Worm (Caenorhabditis elegans): ENCODE measurements around the gene fcho-1.
A peak's percentile ranks its signal among the peaks of the same experiment; 100 is the strongest.

The fcho-1 gene

DNA sequence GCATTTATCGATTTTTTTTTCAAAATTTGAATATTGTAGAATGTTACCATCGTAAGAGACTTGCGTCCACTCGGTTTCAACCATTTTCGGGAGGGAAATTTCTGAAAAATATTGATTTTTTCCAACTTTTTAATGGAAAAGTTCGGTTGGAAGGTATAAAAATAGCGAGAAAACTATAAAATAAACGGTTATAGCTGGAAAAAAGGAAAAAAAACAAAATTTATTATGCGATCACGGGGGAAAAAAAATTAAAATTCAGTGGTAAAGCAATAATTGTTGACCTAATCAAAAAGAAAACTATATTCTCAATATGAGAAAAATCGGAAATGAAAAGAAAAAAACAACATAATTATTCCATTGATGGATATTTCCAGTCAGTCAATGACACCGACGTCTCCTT is 4.3 kb upstream of the fcho-1 start, which contains the start of gene emc-2:
TSS of gene emc-2 (minus strand) at position 101 of the 400 bp plus-strand sequence.
- TF ChIP-seq efl-1 (optimal IDR thresholded peaks at IDR 0.05) (no peak), efl-1 (GFP tag; optimal IDR thresholded peaks at IDR 0.05 in 1 of 2) (peak in 1 of 2 experiments; percentile 57), grh-1 (GFP tag; IDR thresholded peaks at IDR 0.05) (no peak)

DNA sequence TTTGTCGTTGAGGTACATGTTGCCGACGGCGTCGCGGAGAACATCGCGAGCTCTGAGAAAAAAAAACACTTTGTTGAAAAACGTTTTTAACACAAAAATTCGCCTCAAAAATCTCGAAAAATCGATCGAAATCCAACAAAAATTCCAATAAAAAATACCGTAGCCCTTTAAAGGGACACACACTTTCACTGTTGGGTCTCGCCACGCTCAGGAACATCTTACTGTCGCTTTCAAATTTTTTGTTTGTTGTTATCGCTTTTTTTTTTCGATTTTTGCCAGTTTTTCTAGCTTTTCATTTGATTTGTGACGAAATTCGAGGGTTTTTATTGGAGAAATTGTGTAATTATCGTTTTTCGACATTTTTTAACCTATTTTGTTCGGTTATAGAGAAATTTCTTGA is 3.8 kb upstream of the fcho-1 start:
- no peak for TF ChIP-seq hlh-4 (tag; optimal IDR thresholded peaks at IDR 0.05)
- TF ChIP-seq dpl-1 (GFP tag; optimal IDR thresholded peaks at IDR 0.05): no peak
- TF ChIP-seq nhr-84 (tag; optimal IDR thresholded peaks at IDR 0.05): no peak
- no peak for TF ChIP-seq rnt-1 (tag; optimal IDR thresholded peaks at IDR 0.05)
- TF ChIP-seq elt-3 (tag; optimal IDR thresholded peaks at IDR 0.05): no peak
- no peak for TF ChIP-seq lin-14 (GFP tag; optimal IDR thresholded peaks at IDR 0.05)
- no peak for TF ChIP-seq unc-130 (tag; optimal IDR thresholded peaks at IDR 0.05)
- no peak for TF ChIP-seq ztf-11 (tag; optimal IDR thresholded peaks at IDR 0.05)
- TF ChIP-seq nhr-90 (tag; optimal IDR thresholded peaks at IDR 0.05; ENCODE audit: poor library complexity): no peak
- TF ChIP-seq pag-3 (tag; optimal IDR thresholded peaks at IDR 0.05; ENCODE audit: borderline replicate concordance, insufficient read depth): no peak
- TF ChIP-seq lsy-2 (tag; optimal IDR thresholded peaks at IDR 0.05): no peak
- no peak for TF ChIP-seq isw-1 (GFP tag; IDR thresholded peaks at IDR 0.05)
- TF ChIP-seq ceh-90 (tag; optimal IDR thresholded peaks at IDR 0.05): no peak
- no peak for TF ChIP-seq fkh-10 (GFP tag; optimal IDR thresholded peaks at IDR 0.05)
- TF ChIP-seq unc-30 (tag; optimal IDR thresholded peaks at IDR 0.05): no peak
- no peak for TF ChIP-seq ztf-4 (tag; optimal IDR thresholded peaks at IDR 0.05)
- TF ChIP-seq elt-2 (tag; optimal IDR thresholded peaks at IDR 0.05): no peak
- no peak for TF ChIP-seq ces-1 (GFP tag; optimal IDR thresholded peaks at IDR 0.05)

DNA sequence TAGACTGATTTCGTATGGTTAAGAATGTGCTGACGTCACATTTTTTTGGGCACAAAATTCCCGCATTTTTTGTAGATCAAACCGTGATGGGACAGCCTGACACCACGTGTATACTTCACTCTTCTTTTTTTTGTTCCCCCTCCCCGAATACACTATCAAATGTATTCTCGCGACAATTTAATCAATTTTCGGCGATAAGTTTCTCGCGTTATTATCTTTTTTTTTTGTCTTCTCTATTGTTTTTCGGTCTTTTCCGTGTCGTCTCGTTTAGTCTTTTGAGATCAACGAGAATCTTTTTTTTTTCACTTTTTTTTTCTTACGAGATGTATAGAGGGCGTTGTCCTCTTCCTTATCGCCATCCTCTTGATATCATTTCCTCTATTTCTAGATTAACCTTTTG is 4.9 kb downstream of the fcho-1 start:
- TF ChIP-seq snpc-4 (tag; optimal IDR thresholded peaks at IDR 0.05) (no peak), snu-23 (GFP tag; optimal IDR thresholded peaks at IDR 0.05) (peak; percentile 7), F16B12.6 (tag; optimal IDR thresholded peaks at IDR 0.05) (no peak), mdl-1 (tag; optimal IDR thresholded peaks at IDR 0.05) (no peak), nhr-19 (GFP tag; conservative IDR thresholded peaks at IDR 0.05) (no peak), elt-2 (tag; optimal IDR thresholded peaks at IDR 0.05) (no peak), blmp-1 (tag; optimal IDR thresholded peaks at IDR 0.05) (peak; percentile 91), fkh-10 (GFP tag; optimal IDR thresholded peaks at IDR 0.05) (peak; percentile 15), vab-15 (tag; optimal IDR thresholded peaks at IDR 0.05) (no peak), dsc-1 (tag; optimal IDR thresholded peaks at IDR 0.05) (no peak), unc-30 (tag; optimal IDR thresholded peaks at IDR 0.05) (no peak), aha-1 (tag; optimal IDR thresholded peaks at IDR 0.05) (no peak), zip-4 (GFP tag; optimal IDR thresholded peaks at IDR 0.05) (no peak), elt-3 (tag; optimal IDR thresholded peaks at IDR 0.05) (peak in 3 of 6 experiments; percentile 7 to 65 (median 17)), jun-1 (tag; optimal IDR thresholded peaks at IDR 0.05) (no peak), dpl-1 (GFP tag; optimal IDR thresholded peaks at IDR 0.05) (peak in 2 of 3 experiments; percentile 25 to 28), lin-14 (GFP tag; optimal IDR thresholded peaks at IDR 0.05) (peak; percentile 50), nhr-71 (tag; optimal IDR thresholded peaks at IDR 0.05) (peak; percentile 23), nhr-85 (tag) (peak; percentile 64), nhr-12 (tag; optimal IDR thresholded peaks at IDR 0.05) (no peak), grh-1 (GFP tag; IDR thresholded peaks at IDR 0.05) (no peak), lin-35 (GFP tag; optimal IDR thresholded peaks at IDR 0.05) (peak; percentile 12 to 44), hlh-4 (tag; optimal IDR thresholded peaks at IDR 0.05) (no peak), fkh-8 (tag; optimal IDR thresholded peaks at IDR 0.05) (no peak), efl-1 (optimal IDR thresholded peaks at IDR 0.05) (no peak), efl-1 (GFP tag; optimal IDR thresholded peaks at IDR 0.05 in 1 of 2) (peak in 1 of 2 experiments; percentile 30), rnt-1 (tag; optimal IDR thresholded peaks at IDR 0.05) (no peak), nhr-20 (tag; optimal IDR thresholded peaks at IDR 0.05) (peak; percentile 47), sptf-1 (tag; optimal IDR thresholded peaks at IDR 0.05) (no peak)

Data from whole organism, L1 larva.